Worm (Caenorhabditis elegans) whole organism, L1 larva: ENCODE data around the gene Y53F4B.7.

Experiments
- C34B4.2 ChIP-seq: sonication (generic microtip); optimal IDR thresholded peaks from 2 replicates; lab custom pipeline; 2017; ENCODE audit warnings: mild to moderate bottlenecking, missing genetic modification characterization, missing compliant biosample characterization
- ceh-8 ChIP-seq: fragments of 200-800 bp; sonication (Bioruptor generic); optimal IDR thresholded peaks from 2 replicates; lab custom pipeline; 2018; ENCODE audit warnings: mild to moderate bottlenecking, missing genetic modification characterization, moderate library complexity, missing compliant biosample characterization
- fos-1 ChIP-seq: fragments of 150-350 bp; optimal IDR thresholded peaks from 2 replicates; lab custom pipeline; 2014; ENCODE audit warnings: missing biosample characterization, missing genetic modification characterization

- no peak for TF ChIP-seq fos-1 (tag; lab: Kevin White, UChicago)
- TF ChIP-seq ceh-8 (GFP tag; lab: Kevin White, UChicago) = no peak
- TF ChIP-seq C34B4.2 = no peak
These were observed 24.4 kb upstream of the Y53F4B.7 start for ce11 chrII:14968275-14968674.
